Fruit fly (Drosophila melanogaster) whole organism, embryonic: ENCODE measurements around the gene CG7227.

ENCODE experiments used
- Adf1 ChIP-seq: fragments of 200-800 bp; sonication (Bioruptor generic); IDR thresholded peaks from 2 replicates; pipeline ENCODE4 v1.3.6; 2022; ENCODE audit warnings: missing biosample characterization, missing genetic modification characterization
- CG10209 ChIP-seq: fragments of 200-800 bp; sonication (Bioruptor generic); optimal IDR thresholded peaks from 3 replicates; lab custom pipeline; 2017; ENCODE audit warnings: missing biosample characterization, mild to moderate bottlenecking, missing genetic modification characterization, missing genetic modification reagents
- CG10543 ChIP-seq: fragments of 200-800 bp; sonication (Bioruptor generic); optimal IDR thresholded peaks from 3 replicates; lab custom pipeline; 2017; ENCODE audit warnings: missing biosample characterization, mild to moderate bottlenecking, missing genetic modification characterization, moderate library complexity
- CG10654 ChIP-seq: fragments of 200-800 bp; sonication (Bioruptor generic); optimal IDR thresholded peaks from 2 replicates; lab custom pipeline; 2016; ENCODE audit warnings: missing biosample characterization, missing genetic modification characterization
- CG11695 ChIP-seq: fragments of 200-800 bp; sonication (Bioruptor generic); IDR thresholded peaks from 3 replicates; pipeline ENCODE4 v1.3.6; 2022; ENCODE audit warnings: missing biosample characterization, missing genetic modification characterization
- CG13296 ChIP-seq: fragments of 200-800 bp; sonication (Bioruptor generic); optimal IDR thresholded peaks from 3 replicates; lab custom pipeline; 2018; ENCODE audit warnings: missing biosample characterization, mild to moderate bottlenecking, missing genetic modification characterization
- CG14014 ChIP-seq: fragments of 200-800 bp; sonication (Bioruptor generic); IDR thresholded peaks from 2 replicates; pipeline ENCODE4 v1.3.6; 2022; ENCODE audit warnings: missing biosample characterization, missing genetic modification characterization
- CG14860 ChIP-seq: fragments of 200-800 bp; sonication (Bioruptor generic); IDR thresholded peaks from 3 replicates; pipeline ENCODE4 v1.3.6; 2022; ENCODE audit warnings: missing biosample characterization, missing genetic modification characterization; ENCODE audit not compliant: partially characterized antibody
- CG14965 ChIP-seq: fragments of 200-800 bp; sonication (Bioruptor generic); optimal IDR thresholded peaks from 2 replicates; lab custom pipeline; 2016; ENCODE audit warnings: missing biosample characterization, missing genetic modification characterization, borderline replicate concordance
- CG15073 ChIP-seq: fragments of 200-800 bp; sonication (Bioruptor generic); optimal IDR thresholded peaks from 2 replicates; lab custom pipeline; 2016; ENCODE audit warnings: missing biosample characterization, missing genetic modification characterization
- CG15601 ChIP-seq: fragments of 200-800 bp; sonication (Bioruptor generic); optimal IDR thresholded peaks from 3 replicates; lab custom pipeline; 2019; ENCODE audit warnings: missing biosample characterization, mild to moderate bottlenecking, missing genetic modification characterization, moderate library complexity
- CG16813 ChIP-seq: fragments of 200-800 bp; sonication (Bioruptor generic); IDR thresholded peaks from 3 replicates; pipeline ENCODE4 v1.3.6; 2022; ENCODE audit warnings: missing biosample characterization, missing genetic modification characterization; ENCODE audit not compliant: partially characterized antibody
- CG18764 ChIP-seq: fragments of 200-800 bp; sonication (Bioruptor generic); optimal IDR thresholded peaks from 3 replicates; lab custom pipeline; 2016; ENCODE audit warnings: missing biosample characterization, missing genetic modification characterization
- CG3065 ChIP-seq: fragments of 200-800 bp; sonication (Bioruptor generic); optimal IDR thresholded peaks from 2 replicates; lab custom pipeline; 2016; ENCODE audit warnings: missing biosample characterization, missing genetic modification characterization
- CG31224 ChIP-seq: fragments of 200-800 bp; sonication (Bioruptor generic); IDR thresholded peaks from 2 replicates; pipeline ENCODE4 v1.3.6; 2022; ENCODE audit warnings: missing biosample characterization, missing genetic modification characterization
- CG4328 ChIP-seq: fragments of 200-800 bp; sonication (Bioruptor generic); optimal IDR thresholded peaks from 3 replicates; lab custom pipeline; 2017; ENCODE audit warnings: missing biosample characterization, missing genetic modification reagents, missing genetic modification characterization
- CG4707 ChIP-seq: fragments of 200-800 bp; sonication (Bioruptor generic); optimal IDR thresholded peaks from 2 replicates; lab custom pipeline; 2018; ENCODE audit warnings: missing biosample characterization, mild to moderate bottlenecking, missing genetic modification characterization, moderate library complexity
- CG6254 ChIP-seq: fragments of 200-800 bp; sonication (Bioruptor generic); optimal IDR thresholded peaks from 3 replicates; lab custom pipeline; 2017; ENCODE audit warnings: mild to moderate bottlenecking, missing biosample characterization, missing genetic modification reagents, missing genetic modification characterization
- CG6689 ChIP-seq: fragments of 200-800 bp; sonication (Bioruptor generic); IDR thresholded peaks from 2 replicates; pipeline ENCODE4 v1.3.6; 2022; ENCODE audit warnings: missing biosample characterization, missing genetic modification characterization
- CG7357 ChIP-seq: fragments of 200-800 bp; sonication (Bioruptor generic); IDR thresholded peaks from 3 replicates; pipeline ENCODE4 v1.3.6; 2022; ENCODE audit warnings: missing biosample characterization, missing genetic modification characterization
- CG7745 ChIP-seq: fragments of 200-800 bp; sonication (Bioruptor generic); optimal IDR thresholded peaks from 2 replicates; lab custom pipeline; 2018; ENCODE audit warnings: missing biosample characterization, mild to moderate bottlenecking, missing genetic modification characterization, moderate library complexity
- CG9215 ChIP-seq: fragments of 200-800 bp; sonication (Bioruptor generic); IDR thresholded peaks from 2 replicates; pipeline ENCODE4 v1.3.6; 2022; ENCODE audit warnings: missing biosample characterization, missing genetic modification characterization
- CG9437 ChIP-seq: fragments of 200-800 bp; sonication (Bioruptor generic); optimal IDR thresholded peaks from 2 replicates; lab custom pipeline; 2018; ENCODE audit warnings: missing biosample characterization, mild to moderate bottlenecking, missing genetic modification characterization
- CG9727 ChIP-seq: fragments of 200-800 bp; sonication (Bioruptor generic); optimal IDR thresholded peaks from 3 replicates; lab custom pipeline; 2017; ENCODE audit warnings: missing biosample characterization, mild to moderate bottlenecking, missing genetic modification characterization
- CoRest ChIP-seq: fragments of 200-800 bp; sonication (Bioruptor generic); optimal IDR thresholded peaks from 3 replicates; lab custom pipeline; 2018; ENCODE audit warnings: missing biosample characterization, mild to moderate bottlenecking, missing genetic modification characterization, moderate library complexity
- CrebB ChIP-seq: fragments of 200-800 bp; sonication (Bioruptor generic); optimal IDR thresholded peaks from 3 replicates; lab custom pipeline; 2018; ENCODE audit warnings: missing biosample characterization, mild to moderate bottlenecking, missing genetic modification characterization
- Hmr ChIP-seq: fragments of 200-800 bp; sonication (Bioruptor generic); optimal IDR thresholded peaks from 3 replicates; lab custom pipeline; 2017; ENCODE audit warnings: mild to moderate bottlenecking, missing biosample characterization, missing genetic modification reagents, missing genetic modification characterization
- Nf-YC ChIP-seq: fragments of 200-800 bp; optimal IDR thresholded peaks from 3 replicates; lab custom pipeline; 2019; ENCODE audit warnings: missing biosample characterization, mild to moderate bottlenecking, missing genetic modification characterization, moderate library complexity
- Pdp1 ChIP-seq, 2 experiments: fragments of 200-800 bp; sonication (Bioruptor generic); optimal IDR thresholded peaks; 3 replicates each; lab custom pipeline; 2016; ENCODE audit warnings: missing biosample characterization in 2 of 2, missing genetic modification characterization in 2 of 2, mild to moderate bottlenecking in 1 of 2, moderate library complexity in 1 of 2
- Sin3A ChIP-seq: fragments of >200 bp; optimal IDR thresholded peaks from 2 replicates; lab custom pipeline; 2018
- TFAM ChIP-seq: fragments of 200-800 bp; sonication (Bioruptor generic); optimal IDR thresholded peaks from 2 replicates; lab custom pipeline; 2017; ENCODE audit warnings: missing biosample characterization, missing genetic modification characterization, inconsistent platforms
- Vsx1 ChIP-seq: fragments of 200-800 bp; sonication (Bioruptor generic); optimal IDR thresholded peaks from 2 replicates; lab custom pipeline; 2017; ENCODE audit warnings: missing biosample characterization, mild to moderate bottlenecking, missing genetic modification characterization, missing genetic modification reagents
- abd-A ChIP-seq: fragments of 200-800 bp; sonication (Bioruptor generic); optimal IDR thresholded peaks from 3 replicates; lab custom pipeline; 2019; ENCODE audit warnings: missing biosample characterization, mild to moderate bottlenecking, missing genetic modification characterization, moderate library complexity
- ac ChIP-seq: fragments of 200-800 bp; sonication (Bioruptor generic); optimal IDR thresholded peaks from 3 replicates; lab custom pipeline; 2017; ENCODE audit warnings: missing biosample characterization, mild to moderate bottlenecking, missing genetic modification characterization
- ap ChIP-seq: fragments of 200-800 bp; sonication (Bioruptor generic); IDR thresholded peaks from 2 replicates; pipeline ENCODE4 v1.3.6; 2022; ENCODE audit warnings: missing biosample characterization, missing genetic modification characterization
- cato ChIP-seq: fragments of 200-800 bp; sonication (Bioruptor generic); optimal IDR thresholded peaks from 2 replicates; lab custom pipeline; 2016; ENCODE audit warnings: missing biosample characterization, missing genetic modification characterization, borderline replicate concordance
- chn ChIP-seq: fragments of 200-800 bp; sonication (Bioruptor generic); optimal IDR thresholded peaks from 2 replicates; lab custom pipeline; 2016; ENCODE audit warnings: missing biosample characterization, missing genetic modification characterization
- dimm ChIP-seq: fragments of 200-800 bp; sonication (Bioruptor generic); IDR thresholded peaks from 2 replicates; pipeline ENCODE4 v1.3.6; 2022; ENCODE audit warnings: missing biosample characterization, missing genetic modification characterization
- fd64A ChIP-seq: fragments of 200-800 bp; sonication (Bioruptor generic); optimal IDR thresholded peaks from 3 replicates; lab custom pipeline; 2018; ENCODE audit warnings: missing biosample characterization, mild to moderate bottlenecking, missing genetic modification characterization
- hb ChIP-seq: fragments of 200-800 bp; sonication (Bioruptor generic); IDR thresholded peaks from 3 replicates; pipeline ENCODE4 v1.3.6; 2022; ENCODE audit warnings: missing biosample characterization, missing genetic modification characterization; ENCODE audit not compliant: partially characterized antibody
- lbe ChIP-seq: fragments of 200-800 bp; sonication (Bioruptor generic); optimal IDR thresholded peaks from 2 replicates; lab custom pipeline; 2016; ENCODE audit warnings: missing biosample characterization, mild to moderate bottlenecking, missing genetic modification characterization
- lmd ChIP-seq: fragments of 200-800 bp; sonication (Bioruptor generic); IDR thresholded peaks from 2 replicates; pipeline ENCODE4 v1.3.6; 2022; ENCODE audit warnings: missing biosample characterization, missing genetic modification characterization
- otp ChIP-seq: fragments of 200-800 bp; sonication (Bioruptor generic); IDR thresholded peaks from 3 replicates; pipeline ENCODE4, ENCODE4 v1.3.6; 2022; ENCODE audit warnings: missing biosample characterization, missing genetic modification characterization
- rib ChIP-seq: fragments of 200-800 bp; sonication (Bioruptor generic); IDR thresholded peaks from 2 replicates; pipeline ENCODE4 v1.3.6; 2022; ENCODE audit warnings: missing biosample characterization, missing genetic modification characterization
- sens-2 ChIP-seq: fragments of 200-800 bp; sonication (Bioruptor generic); IDR thresholded peaks from 2 replicates; pipeline ENCODE4 v1.3.6; 2022; ENCODE audit warnings: missing biosample characterization, missing genetic modification characterization
- sim ChIP-seq: fragments of 200-800 bp; sonication (Bioruptor generic); IDR thresholded peaks from 2 replicates; pipeline ENCODE4 v1.3.6; 2022; ENCODE audit warnings: missing biosample characterization, missing genetic modification characterization
- usp ChIP-seq: fragments of >200 bp; optimal IDR thresholded peaks from 2 replicates; lab custom pipeline; 2017; ENCODE audit warnings: missing biosample characterization, missing genetic modification characterization
- wdn ChIP-seq: fragments of 200-800 bp; sonication (Bioruptor generic); IDR thresholded peaks from 2 replicates; pipeline ENCODE4 v1.3.6; 2022; ENCODE audit warnings: missing biosample characterization, missing genetic modification characterization
- zfh1 ChIP-seq: fragments of 200-800 bp; sonication (Bioruptor generic); IDR thresholded peaks from 3 replicates; pipeline ENCODE4 v1.3.6; 2022; ENCODE audit warnings: missing biosample characterization, missing genetic modification characterization
- zfh2 ChIP-seq: fragments of 200-800 bp; sonication (Bioruptor generic); optimal IDR thresholded peaks from 2 replicates; lab custom pipeline; 2016; ENCODE audit warnings: missing biosample characterization, missing genetic modification characterization

Gene CG7227

DNA sequence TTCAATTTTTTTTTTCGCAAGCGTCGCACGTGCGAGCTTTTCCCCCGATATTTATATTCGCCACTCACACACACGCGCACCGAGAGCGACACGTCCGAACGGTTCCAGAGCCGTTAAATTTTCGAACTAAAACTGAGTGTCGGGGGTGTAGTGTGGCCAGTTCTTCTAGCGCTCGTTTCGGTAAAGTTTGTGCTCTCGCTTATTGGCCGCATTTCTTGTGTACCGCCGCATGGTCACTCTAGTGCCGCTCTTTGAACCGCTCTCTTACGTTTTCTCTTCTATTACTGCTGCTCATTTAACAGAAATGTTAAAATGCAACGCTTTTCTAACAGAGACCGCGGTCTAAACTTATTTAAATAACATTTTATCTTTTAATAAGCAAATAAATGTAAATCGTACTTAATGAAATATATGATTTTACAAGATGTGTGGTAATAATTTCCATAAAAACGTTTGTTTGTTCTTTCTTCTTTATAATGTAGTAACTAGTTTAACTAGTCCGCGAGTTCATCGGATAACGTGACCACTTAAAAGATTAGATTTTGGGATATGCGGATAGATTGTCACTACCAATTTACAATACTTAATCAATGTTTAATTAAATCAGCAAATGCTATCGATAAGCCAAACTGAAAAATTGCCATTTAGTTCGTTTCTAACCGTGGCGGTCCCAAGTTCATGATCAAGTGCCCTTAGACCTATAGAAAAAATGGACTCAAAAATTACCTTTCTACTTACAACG lies 13.7 kb downstream of the CG7227 start, which contains the start of gene Snoo (continued):
- no peak for TF ChIP-seq CG6689 (GFP tag; lab: Robert Waterston, UW)
- TF ChIP-seq CG31224 (GFP tag; lab: Robert Waterston, UW), result no peak
- peak; percentile 62 for TF ChIP-seq Hmr
- TF ChIP-seq CrebB (tag; lab: Kevin White, UChicago), result peak; percentile 15
- TF ChIP-seq CG7745 (tag; lab: Kevin White, UChicago), result no peak
- no peak for TF ChIP-seq CG10209
- TF ChIP-seq CG15073, result no peak
- TF ChIP-seq Pdp1 (GFP tag; optimal IDR thresholded peaks at IDR 0.05; lab: Kevin White, UChicago), result peak in 1 of 2 experiments; percentile 31
- TF ChIP-seq zfh2, result no peak
- 0 out of 3 replicates have a peak, but pooled peaks have one; percentile 15 for TF ChIP-seq CG16813 (GFP tag; lab: Robert Waterston, UW)
- no peak for TF ChIP-seq CG18764
- peak; percentile 53 for TF ChIP-seq CG10543 (GFP tag; lab: Kevin White, UChicago)
- TF ChIP-seq chn (GFP tag; lab: Kevin White, UChicago), result no peak
- TF ChIP-seq CG14860 (GFP tag; lab: Robert Waterston, UW), result no peak
- peak; percentile 33; the same call in 1 of the 2 replicates for TF ChIP-seq Adf1 (GFP tag; lab: Robert Waterston, UW)
- peak; percentile 62; the same call in 1 of the 2 replicates for TF ChIP-seq rib
- TF ChIP-seq sim (GFP tag; lab: Robert Waterston, UW), result no peak
- TF ChIP-seq CG9727, result no peak
- TF ChIP-seq CG15601 (tag; lab: Kevin White, UChicago), result no peak
- TF ChIP-seq CG14014 (GFP tag; lab: Robert Waterston, UW), result peak; percentile 30; the same call in 1 of the 2 replicates
- TF ChIP-seq CG3065 (GFP tag; lab: Kevin White, UChicago), result no peak
- no peak for TF ChIP-seq Vsx1 (GFP tag; lab: Kevin White, UChicago)
- TF ChIP-seq CG9215 (GFP tag; lab: Robert Waterston, UW), result no peak
- no peak for TF ChIP-seq CG11695 (GFP tag; lab: Robert Waterston, UW)
- TF ChIP-seq zfh1 (GFP tag; lab: Robert Waterston, UW), result 0 out of 3 replicates have a peak, but pooled peaks have one; percentile 6
- peak; percentile 28 for TF ChIP-seq abd-A (tag; lab: Kevin White, UChicago)
- no peak for TF ChIP-seq wdn (GFP tag; lab: Robert Waterston, UW)
- TF ChIP-seq fd64A (GFP tag; lab: Kevin White, UChicago), result no peak
- no peak for TF ChIP-seq sens-2
- no peak for TF ChIP-seq CG6254 (GFP tag; lab: Kevin White, UChicago)
- no peak for TF ChIP-seq CG4707 (GFP tag; lab: Kevin White, UChicago)
- no peak for TF ChIP-seq CG7357 (GFP tag; lab: Robert Waterston, UW)
- no peak for TF ChIP-seq usp (GFP tag; lab: Kevin White, UChicago)
- TF ChIP-seq hb (GFP tag; lab: Robert Waterston, UW), result no peak
- TF ChIP-seq cato (GFP tag; lab: Kevin White, UChicago), result no peak
- no peak for TF ChIP-seq otp (GFP tag; lab: Robert Waterston, UW)
- no peak for TF ChIP-seq CoRest
- no peak for TF ChIP-seq CG9437 (GFP tag; lab: Kevin White, UChicago)
- no peak for TF ChIP-seq TFAM (GFP tag; lab: Kevin White, UChicago)
- no peak for TF ChIP-seq lmd (GFP tag; lab: Robert Waterston, UW)
- no peak for TF ChIP-seq ap (GFP tag; lab: Robert Waterston, UW)
- TF ChIP-seq Nf-YC, result peak; percentile 13
- no peak for TF ChIP-seq CG10654 (GFP tag; lab: Kevin White, UChicago)
- TF ChIP-seq dimm, result no peak
- no peak for TF ChIP-seq ac
- TF ChIP-seq CG13296 (GFP tag; lab: Kevin White, UChicago), result no peak
- no peak for TF ChIP-seq CG4328 (GFP tag; lab: Kevin White, UChicago)
- TF ChIP-seq CG14965, result no peak
- TF ChIP-seq Sin3A, result no peak
- no peak for TF ChIP-seq lbe (GFP tag; lab: Kevin White, UChicago)
